Fruit fly (Drosophila melanogaster): Measurements from ENCODE around the gene pum.
A peak's percentile ranks its signal among the peaks of the same experiment; 100 is the strongest.

The pum gene

dm6 chr3R:9083379-9083778 is 154.1 kb downstream of the pum start (continued):
- TF ChIP-seq CG1603 (tag; optimal IDR thresholded peaks at IDR 0.05) (peak; percentile 58), cad (GFP tag; optimal IDR thresholded peaks at IDR 0.05) (no peak), CG3847 (GFP tag; IDR thresholded peaks at IDR 0.05) (no peak), Fer3 (tag; optimal IDR thresholded peaks at IDR 0.05) (peak; percentile 33), her (GFP tag; optimal IDR thresholded peaks at IDR 0.05) (no peak), CG2678 (tag; optimal IDR thresholded peaks at IDR 0.05) (peak; percentile 63), tll (GFP tag; optimal IDR thresholded peaks at IDR 0.05) (no peak), CG6689 (GFP tag; IDR thresholded peaks at IDR 0.05) (0 out of 2 replicates have a peak, but pooled peaks have one; percentile 17), CG30403 (GFP tag; optimal IDR thresholded peaks at IDR 0.05) (peak; percentile 30), gcm2 (GFP tag; optimal IDR thresholded peaks at IDR 0.05) (no peak), CG31441 (GFP tag; IDR thresholded peaks at IDR 0.05) (peak; percentile 34; the same call in 1 of the 2 replicates), gsb-n (tag; optimal IDR thresholded peaks at IDR 0.05) (no peak), Usf (GFP tag; optimal IDR thresholded peaks at IDR 0.05) (no peak), CG14050 (GFP tag; IDR thresholded peaks at IDR 0.05) (no peak), NK7.1 (GFP tag; optimal IDR thresholded peaks at IDR 0.05) (no peak), NfI (GFP tag; optimal IDR thresholded peaks at IDR 0.05) (no peak), CG12104 (GFP tag; optimal IDR thresholded peaks at IDR 0.05) (no peak), Sin3A (optimal IDR thresholded peaks at IDR 0.05) (no peak), Hmx (GFP tag; optimal IDR thresholded peaks at IDR 0.05) (no peak), CG15514 (GFP tag; optimal IDR thresholded peaks at IDR 0.05) (peak; percentile 2), btn (GFP tag; optimal IDR thresholded peaks at IDR 0.05) (no peak), CkIIα-i1 (GFP tag; IDR thresholded peaks at IDR 0.05) (no peak), pita (GFP tag; optimal IDR thresholded peaks at IDR 0.05) (no peak), cg (GFP tag; optimal IDR thresholded peaks at IDR 0.05) (no peak), Bgb (GFP tag; IDR thresholded peaks at IDR 0.05; ENCODE audit: partially characterized antibody) (no peak), CG13894 (tag; optimal IDR thresholded peaks at IDR 0.05) (no peak), MESR4 (GFP tag; optimal IDR thresholded peaks at IDR 0.05) (no peak), CG10959 (GFP tag; IDR thresholded peaks at IDR 0.05) (no peak), Oaz (GFP tag; IDR thresholded peaks at IDR 0.05) (peak; percentile 38), Trl (optimal IDR thresholded peaks at IDR 0.05) (no peak), Trl (GFP tag; optimal IDR thresholded peaks at IDR 0.05) (no peak), CG4360 (GFP tag; IDR thresholded peaks at IDR 0.05) (no peak), CG11695 (GFP tag; IDR thresholded peaks at IDR 0.05) (no peak), gce (GFP tag; IDR thresholded peaks at IDR 0.05) (0 out of 3 replicates have a peak, but pooled peaks have one; percentile 24), peb (GFP tag; IDR thresholded peaks at IDR 0.05) (no peak), esg (GFP tag; conservative IDR thresholded peaks at IDR 0.05) (0 out of 2 replicates have a peak, but pooled peaks have one; percentile 7), CG3281 (GFP tag; optimal IDR thresholded peaks at IDR 0.05) (peak; percentile 40), CG13287 (GFP tag; IDR thresholded peaks at IDR 0.05; ENCODE audit: partially characterized antibody) (no peak), CG4820 (GFP tag; optimal IDR thresholded peaks at IDR 0.05) (no peak), Doc2 (GFP tag; IDR thresholded peaks at IDR 0.05) (no peak), CG17328 (GFP tag; IDR thresholded peaks at IDR 0.05) (peak; percentile 54; the same call in 1 of the 2 replicates), NC2α (GFP tag; optimal IDR thresholded peaks at IDR 0.05) (no peak), Jarid2 (GFP tag; optimal IDR thresholded peaks at IDR 0.05) (no peak), GATAe (GFP tag; conservative IDR thresholded peaks at IDR 0.05) (no peak), CHES-1-like (GFP tag; optimal IDR thresholded peaks at IDR 0.05) (no peak), CG18599 (GFP tag; optimal IDR thresholded peaks at IDR 0.05) (peak; percentile 75), CG9932 (GFP tag; IDR thresholded peaks at IDR 0.05) (no peak), pan (optimal IDR thresholded peaks at IDR 0.05) (no peak), pan (GFP tag; optimal IDR thresholded peaks at IDR 0.05 in 1 of 2, IDR thresholded peaks at IDR 0.05 in 1 of 2) (peak in 1 of 2 experiments; percentile 49), dpn (GFP tag; optimal IDR thresholded peaks at IDR 0.05) (peak in 1 of 2 experiments; percentile 17), fd3F (GFP tag; optimal IDR thresholded peaks at IDR 0.05) (no peak), Ets65A (GFP tag) (peak; percentile 91)
